Worm (Caenorhabditis elegans): Measurements from ENCODE around the gene appg-1.

The appg-1 gene

DNA sequence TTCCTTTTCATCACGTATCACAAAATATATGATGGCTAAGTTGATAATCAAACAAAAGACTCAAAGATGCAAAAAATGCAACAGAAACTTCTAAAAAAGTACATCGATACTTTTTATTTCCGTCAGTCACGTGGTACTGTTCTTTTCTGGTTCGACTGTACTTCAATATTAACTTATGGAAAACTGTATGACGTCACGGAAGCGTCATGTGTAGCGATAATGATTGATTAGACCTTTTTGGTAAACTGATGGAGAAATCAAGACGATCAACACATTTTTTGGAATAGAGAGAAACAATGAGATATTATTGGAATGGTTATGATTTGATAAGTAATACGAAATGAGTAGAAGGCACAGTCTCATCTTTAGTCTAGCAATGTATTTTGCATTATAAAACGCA is 31.6 kb upstream of the appg-1 start:
- TF ChIP-seq elt-1 (tag; optimal IDR thresholded peaks at IDR 0.05) (no peak), sem-4 (tag; optimal IDR thresholded peaks at IDR 0.05) (no peak), lin-39 (tag; optimal IDR thresholded peaks at IDR 0.05) (no peak), mbf-1 (tag; optimal IDR thresholded peaks at IDR 0.05) (no peak), nhr-12 (tag; optimal IDR thresholded peaks at IDR 0.05) (no peak), Y55F3AM.14 (GFP tag; optimal IDR thresholded peaks at IDR 0.05) (no peak), alr-1 (tag; optimal IDR thresholded peaks at IDR 0.05) (no peak), crh-2 (tag; optimal IDR thresholded peaks at IDR 0.05) (no peak), fos-1 (tag; optimal IDR thresholded peaks at IDR 0.05) (peak; percentile 27), blmp-1 (tag; optimal IDR thresholded peaks at IDR 0.05; ENCODE audit: insufficient read depth) (peak; percentile 73), dmd-4 (tag; optimal IDR thresholded peaks at IDR 0.05) (no peak), mdl-1 (tag; optimal IDR thresholded peaks at IDR 0.05) (no peak), ZK546.5 (tag; optimal IDR thresholded peaks at IDR 0.05) (no peak), egl-27 (tag; optimal IDR thresholded peaks at IDR 0.05) (peak; percentile 20), aly-2 (tag; optimal IDR thresholded peaks at IDR 0.05) (no peak), elt-3 (tag; optimal IDR thresholded peaks at IDR 0.05) (no peak), nhr-11 (tag; optimal IDR thresholded peaks at IDR 0.05) (no peak), ceh-16 (tag; optimal IDR thresholded peaks at IDR 0.05) (no peak), nhr-10 (tag; optimal IDR thresholded peaks at IDR 0.05) (no peak), lin-13 (GFP tag; optimal IDR thresholded peaks at IDR 0.05) (no peak), nhr-77 (tag; optimal IDR thresholded peaks at IDR 0.05) (no peak), lin-11 (tag; optimal IDR thresholded peaks at IDR 0.05) (no peak), lsy-2 (tag; optimal IDR thresholded peaks at IDR 0.05) (no peak), mab-5 (tag; optimal IDR thresholded peaks at IDR 0.05) (no peak), ztf-1 (GFP tag; conservative IDR thresholded peaks at IDR 0.05) (no peak), zag-1 (tag; optimal IDR thresholded peaks at IDR 0.05) (no peak), ztf-11 (tag; optimal IDR thresholded peaks at IDR 0.05) (no peak), ceh-82 (tag; optimal IDR thresholded peaks at IDR 0.05) (no peak), C34F6.9 (tag; optimal IDR thresholded peaks at IDR 0.05) (no peak), ama-1 (optimal IDR thresholded peaks at IDR 0.05) (no peak), skn-1 (tag; optimal IDR thresholded peaks at IDR 0.05) (no peak), ztf-4 (tag; optimal IDR thresholded peaks at IDR 0.05) (no peak), unc-55 (GFP tag; optimal IDR thresholded peaks at IDR 0.05) (no peak), nhr-6 (tag; optimal IDR thresholded peaks at IDR 0.05) (no peak), R02D3.7 (tag; optimal IDR thresholded peaks at IDR 0.05) (no peak), unc-62 (GFP tag; optimal IDR thresholded peaks at IDR 0.05) (no peak), nhr-129 (tag; optimal IDR thresholded peaks at IDR 0.05) (no peak), unc-39 (tag; optimal IDR thresholded peaks at IDR 0.05) (no peak), nhr-21 (tag; optimal IDR thresholded peaks at IDR 0.05) (peak; percentile 67), F13H6.1 (tag; optimal IDR thresholded peaks at IDR 0.05) (no peak), nhr-237 (tag; optimal IDR thresholded peaks at IDR 0.05) (no peak), peb-1 (tag; optimal IDR thresholded peaks at IDR 0.05) (no peak), gmeb-1 (tag; optimal IDR thresholded peaks at IDR 0.05) (no peak), sma-9 (GFP tag; optimal IDR thresholded peaks at IDR 0.05) (peak; percentile 88), sma-9 (tag; optimal IDR thresholded peaks at IDR 0.05) (no peak), snpc-4 (tag; optimal IDR thresholded peaks at IDR 0.05) (no peak), sma-3 (GFP tag; optimal IDR thresholded peaks at IDR 0.05) (peak; percentile 83), nhr-25 (tag; optimal IDR thresholded peaks at IDR 0.05) (no peak), nhr-23 (tag; optimal IDR thresholded peaks at IDR 0.05) (no peak)

All from whole organism, L2 larva.